Fruit fly (Drosophila melanogaster): ENCODE measurements around the gene CG6040.

- TF ChIP-seq pan (optimal IDR thresholded peaks at IDR 0.05) (no peak), CG8478 (optimal IDR thresholded peaks at IDR 0.05) (no peak), psq (optimal IDR thresholded peaks at IDR 0.05) (no peak), EcR (GFP tag; optimal IDR thresholded peaks at IDR 0.05) (no peak), usp (GFP tag; optimal IDR thresholded peaks at IDR 0.05) (no peak), Dll (optimal IDR thresholded peaks at IDR 0.05) (no peak)
Measured at dm6 chr3R:19064037-19064664, 32.6 kb upstream of the CG6040 start.

Measured in whole organism.